Worm (Caenorhabditis elegans) whole organism, late embryonic: Measurements from ENCODE around the gene C23G10.5.

Experiments
- ahr-1 ChIP-seq: sonication (generic microtip); optimal IDR thresholded peaks from 2 replicates; lab custom pipeline; 2016; ENCODE audit warnings: missing genetic modification characterization, missing compliant biosample characterization
- ceh-9 ChIP-seq: sonication (generic microtip); optimal IDR thresholded peaks from 2 replicates; lab custom pipeline; 2016; ENCODE audit warnings: mild to moderate bottlenecking, missing genetic modification characterization, inconsistent platforms, missing compliant biosample characterization
- elt-2 ChIP-seq: sonication (generic microtip); optimal IDR thresholded peaks from 2 replicates; lab custom pipeline; 2016; ENCODE audit warnings: missing genetic modification reagents, missing genetic modification characterization, missing compliant biosample characterization
- ets-4 ChIP-seq: sonication (generic microtip); optimal IDR thresholded peaks from 2 replicates; lab custom pipeline; 2016; ENCODE audit warnings: missing genetic modification characterization, missing compliant biosample characterization
- sox-4 ChIP-seq: sonication (generic microtip); optimal IDR thresholded peaks from 2 replicates; lab custom pipeline; 2017; ENCODE audit warnings: mild to moderate bottlenecking, missing genetic modification characterization, inconsistent platforms, missing compliant biosample characterization
- unc-42 ChIP-seq: sonication (generic microtip); optimal IDR thresholded peaks from 2 replicates; lab custom pipeline; 2016; ENCODE audit warnings: missing genotype, missing genetic modification characterization, missing compliant biosample characterization
- unc-86 ChIP-seq: sonication (generic microtip); optimal IDR thresholded peaks from 2 replicates; lab custom pipeline; 2016; ENCODE audit warnings: missing genetic modification characterization, missing compliant biosample characterization

DNA sequence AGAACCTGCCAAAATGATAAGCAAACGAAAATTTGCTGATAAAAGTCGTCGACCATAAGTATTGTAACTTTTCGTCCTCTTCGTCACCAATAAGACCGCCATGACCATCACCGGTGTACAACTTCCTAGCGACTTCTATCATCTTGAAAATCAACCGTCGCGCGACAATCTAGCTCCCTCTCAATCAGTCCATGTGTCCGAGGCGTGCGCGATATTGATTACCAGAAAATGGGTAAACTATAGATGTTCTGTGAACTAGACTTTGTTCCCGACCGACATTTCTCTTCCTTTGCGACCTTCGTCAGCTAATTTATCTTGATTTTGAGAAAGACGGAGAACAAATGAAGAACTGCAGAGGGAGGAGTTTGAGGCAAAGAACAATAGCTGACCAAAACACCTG is 45.6 kb upstream of the C23G10.5 start:
- TF ChIP-seq elt-2 (tag; lab: Kevin White, UChicago) (no peak), sox-4 (tag; lab: Kevin White, UChicago) (no peak), unc-42 (tag; lab: Kevin White, UChicago) (no peak), ceh-9 (tag; lab: Kevin White, UChicago) (no peak), ahr-1 (tag; lab: Kevin White, UChicago) (no peak), ets-4 (tag; lab: Kevin White, UChicago) (no peak), unc-86 (tag; lab: Kevin White, UChicago) (no peak)
